Comparison of ENCODE assay signal across 3 fruit fly cellular contexts in the genomic region with DNA sequence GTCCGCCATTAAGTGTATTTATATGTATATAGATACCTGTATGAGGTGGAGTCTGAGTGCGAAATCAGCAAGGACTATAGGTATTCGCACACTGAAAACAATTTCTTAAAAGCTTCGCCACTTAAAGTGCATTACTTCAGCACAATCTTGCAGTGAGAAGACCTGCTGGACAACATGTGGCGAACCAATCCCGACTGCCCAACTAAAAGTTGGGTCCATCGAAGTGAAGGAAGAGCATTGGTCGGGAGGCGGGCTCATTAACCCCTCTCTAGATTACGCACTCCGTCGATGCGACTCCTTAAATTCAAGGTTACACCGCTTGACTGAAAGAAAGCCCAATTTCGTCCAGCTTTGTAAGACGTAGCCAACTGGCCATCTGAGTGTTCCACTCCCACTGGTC.
A peak's percentile ranks its signal among the peaks of the same experiment; 100 is the strongest.
TF ChIP-seq lines count a peak whose summit lies in the region.

No protein-coding gene starts in this region.

TF ChIP-seq in whole organism, prepupa, 60 proteins besides CTCF, POLR2A, EP300 and RAD21 (continues in another document):
- TF ChIP-seq fd59A (GFP tag; optimal IDR thresholded peaks at IDR 0.05; lab: Kevin White, UChicago) (no peak), dac (GFP tag; optimal IDR thresholded peaks at IDR 0.05; lab: Kevin White, UChicago) (no peak), Ets96B (tag; optimal IDR thresholded peaks at IDR 0.05; lab: Kevin White, UChicago) (peak; percentile 16), CG10631 (GFP tag; optimal IDR thresholded peaks at IDR 0.05; lab: Kevin White, UChicago) (peak; percentile 48), CG6163 (GFP tag; IDR thresholded peaks at IDR 0.05; lab: Robert Waterston, UW) (peak; percentile 30; the same call in 2 of the 3 replicates), lz (GFP tag; optimal IDR thresholded peaks at IDR 0.05; lab: Kevin White, UChicago) (peak; percentile 27), topi (GFP tag; optimal IDR thresholded peaks at IDR 0.05; lab: Kevin White, UChicago) (peak; percentile 39), CG31627 (GFP tag; optimal IDR thresholded peaks at IDR 0.05; lab: Kevin White, UChicago) (peak; percentile 41), Hr4 (GFP tag; optimal IDR thresholded peaks at IDR 0.05; lab: Kevin White, UChicago) (no peak), Sox14 (GFP tag; optimal IDR thresholded peaks at IDR 0.05; lab: Kevin White, UChicago) (peak; percentile 19), salr (GFP tag; optimal IDR thresholded peaks at IDR 0.05; lab: Kevin White, UChicago) (peak in 1 of 2 experiments; percentile 10), cyc (GFP tag; optimal IDR thresholded peaks at IDR 0.05; lab: Kevin White, UChicago) (peak; percentile 34), OdsH (GFP tag; optimal IDR thresholded peaks at IDR 0.05; lab: Kevin White, UChicago) (peak; percentile 29), CG4318 (GFP tag; optimal IDR thresholded peaks at IDR 0.05; lab: Kevin White, UChicago) (no peak), Hr39 (GFP tag; optimal IDR thresholded peaks at IDR 0.05; lab: Kevin White, UChicago) (peak; percentile 53), Ets21C (GFP tag; optimal IDR thresholded peaks at IDR 0.05; lab: Kevin White, UChicago) (no peak), Blimp-1 (GFP tag; optimal IDR thresholded peaks at IDR 0.05; lab: Kevin White, UChicago) (no peak), fd85E (GFP tag; optimal IDR thresholded peaks at IDR 0.05; lab: Kevin White, UChicago) (no peak), eg (GFP tag; IDR thresholded peaks at IDR 0.05; lab: Robert Waterston, UW) (no peak), CG3919 (GFP tag; optimal IDR thresholded peaks at IDR 0.05; lab: Kevin White, UChicago) (no peak), vri (GFP tag; optimal IDR thresholded peaks at IDR 0.05; lab: Kevin White, UChicago) (no peak), ss (GFP tag; optimal IDR thresholded peaks at IDR 0.05; lab: Kevin White, UChicago) (no peak), CG6276 (GFP tag; optimal IDR thresholded peaks at IDR 0.05; lab: Kevin White, UChicago) (no peak), CG10669 (GFP tag; optimal IDR thresholded peaks at IDR 0.05; lab: Kevin White, UChicago) (peak; percentile 45), acj6 (GFP tag; optimal IDR thresholded peaks at IDR 0.05; lab: Kevin White, UChicago) (peak; percentile 54), svp (GFP tag; lab: Kevin White, UChicago) (no peak), Sox15 (GFP tag; optimal IDR thresholded peaks at IDR 0.05; lab: Kevin White, UChicago) (no peak), Sox102F (GFP tag; optimal IDR thresholded peaks at IDR 0.05; lab: Kevin White, UChicago) (peak; percentile 33), CG6792 (GFP tag; optimal IDR thresholded peaks at IDR 0.05; lab: Kevin White, UChicago) (no peak), Hr38 (GFP tag; optimal IDR thresholded peaks at IDR 0.05; lab: Kevin White, UChicago) (no peak)

TF ChIP-seq in whole organism, pupa, 21 proteins besides CTCF, POLR2A, EP300 and RAD21:
- peak; percentile 10 for TF ChIP-seq CG34367 (tag; optimal IDR thresholded peaks at IDR 0.05; lab: Kevin White, UChicago)
- no peak for TF ChIP-seq rn (GFP tag; IDR thresholded peaks at IDR 0.05; lab: Robert Waterston, UW)
- TF ChIP-seq CG10348 (GFP tag; IDR thresholded peaks at IDR 0.05; lab: Robert Waterston, UW) = no peak
- TF ChIP-seq CG12605 (GFP tag; IDR thresholded peaks at IDR 0.05; lab: Robert Waterston, UW) = no peak
- no peak for TF ChIP-seq CG14655 (GFP tag; optimal IDR thresholded peaks at IDR 0.05; lab: Kevin White, UChicago)
- peak; percentile 57 for TF ChIP-seq CG8159 (tag; optimal IDR thresholded peaks at IDR 0.05; lab: Kevin White, UChicago)
- no peak for TF ChIP-seq Pif1A (GFP tag; optimal IDR thresholded peaks at IDR 0.05; lab: Kevin White, UChicago)
- no peak for TF ChIP-seq CG32121 (GFP tag; IDR thresholded peaks at IDR 0.05; lab: Robert Waterston, UW)
- TF ChIP-seq CG17806 (tag; optimal IDR thresholded peaks at IDR 0.05; lab: Kevin White, UChicago) = peak; percentile 34
- TF ChIP-seq CG8301 (tag; optimal IDR thresholded peaks at IDR 0.05; lab: Kevin White, UChicago) = no peak
- no peak for TF ChIP-seq D1 (tag; optimal IDR thresholded peaks at IDR 0.05; lab: Kevin White, UChicago)
- TF ChIP-seq CG15710 (tag; optimal IDR thresholded peaks at IDR 0.05; lab: Kevin White, UChicago) = peak; percentile 37
- TF ChIP-seq Pif1B (GFP tag; optimal IDR thresholded peaks at IDR 0.05; lab: Kevin White, UChicago) = peak; percentile 0
- TF ChIP-seq CG4496 (GFP tag; IDR thresholded peaks at IDR 0.05; lab: Robert Waterston, UW) = no peak
- TF ChIP-seq CG13204 (GFP tag; optimal IDR thresholded peaks at IDR 0.05; lab: Kevin White, UChicago) = no peak
- peak; percentile 31 for TF ChIP-seq CG9948 (tag; optimal IDR thresholded peaks at IDR 0.05; lab: Kevin White, UChicago)
- no peak for TF ChIP-seq EcR (GFP tag; optimal IDR thresholded peaks at IDR 0.05; lab: Kevin White, UChicago)
- no peak for TF ChIP-seq Snoo (tag; optimal IDR thresholded peaks at IDR 0.05; lab: Kevin White, UChicago)
- TF ChIP-seq fd96Ca (GFP tag; IDR thresholded peaks at IDR 0.05; lab: Robert Waterston, UW) = no peak

TF ChIP-seq in whole organism, wandering third instar larva, 38 proteins besides CTCF, POLR2A, EP300 and RAD21:
- no peak for TF ChIP-seq Vsx2 (GFP tag; optimal IDR thresholded peaks at IDR 0.05; lab: Kevin White, UChicago; ENCODE audit: partially characterized antibody)
- TF ChIP-seq psq (GFP tag; optimal IDR thresholded peaks at IDR 0.05; lab: Kevin White, UChicago) = no peak
- TF ChIP-seq Sp1 (GFP tag; optimal IDR thresholded peaks at IDR 0.05; lab: Kevin White, UChicago) = no peak
- TF ChIP-seq rgr (GFP tag; optimal IDR thresholded peaks at IDR 0.05; lab: Kevin White, UChicago) = peak; percentile 40
- peak; percentile 43 for TF ChIP-seq h (GFP tag; optimal IDR thresholded peaks at IDR 0.05; lab: Kevin White, UChicago)
- TF ChIP-seq br (GFP tag; optimal IDR thresholded peaks at IDR 0.05; lab: Kevin White, UChicago) = no peak
- TF ChIP-seq woc (GFP tag; optimal IDR thresholded peaks at IDR 0.05; lab: Kevin White, UChicago) = no peak
- TF ChIP-seq dmrt93B (GFP tag; optimal IDR thresholded peaks at IDR 0.05; lab: Kevin White, UChicago) = no peak
- TF ChIP-seq foxo (GFP tag; optimal IDR thresholded peaks at IDR 0.05; lab: Kevin White, UChicago) = no peak
- TF ChIP-seq Hr83 (GFP tag; optimal IDR thresholded peaks at IDR 0.05; lab: Kevin White, UChicago; ENCODE audit: poor library complexity, severe bottlenecking) = peak; percentile 55
- TF ChIP-seq usp (GFP tag; optimal IDR thresholded peaks at IDR 0.05; lab: Kevin White, UChicago) = no peak
- TF ChIP-seq GATAd (GFP tag; optimal IDR thresholded peaks at IDR 0.05; lab: Kevin White, UChicago) = no peak
- TF ChIP-seq jim (GFP tag; optimal IDR thresholded peaks at IDR 0.05; lab: Kevin White, UChicago) = no peak
- TF ChIP-seq Hnf4 (GFP tag; optimal IDR thresholded peaks at IDR 0.05; lab: Kevin White, UChicago) = peak; percentile 26
- TF ChIP-seq ey (GFP tag; optimal IDR thresholded peaks at IDR 0.05; lab: Kevin White, UChicago) = peak; percentile 48
- no peak for TF ChIP-seq Abd-B (GFP tag; optimal IDR thresholded peaks at IDR 0.05; lab: Kevin White, UChicago)
- TF ChIP-seq OdsH (GFP tag; optimal IDR thresholded peaks at IDR 0.05; lab: Kevin White, UChicago) = no peak
- no peak for TF ChIP-seq tai (GFP tag; optimal IDR thresholded peaks at IDR 0.05; lab: Kevin White, UChicago)
- no peak for TF ChIP-seq pan (optimal IDR thresholded peaks at IDR 0.05; lab: Kevin White, UChicago)
- no peak for TF ChIP-seq Dif (GFP tag; optimal IDR thresholded peaks at IDR 0.05; lab: Kevin White, UChicago; ENCODE audit: partially characterized antibody)
- TF ChIP-seq lola (GFP tag; optimal IDR thresholded peaks at IDR 0.05; lab: Kevin White, UChicago) = no peak
- TF ChIP-seq Jra (GFP tag; optimal IDR thresholded peaks at IDR 0.05; lab: Kevin White, UChicago) = no peak
- TF ChIP-seq Dfd (GFP tag; optimal IDR thresholded peaks at IDR 0.05; lab: Kevin White, UChicago) = no peak
- TF ChIP-seq CG9705 (GFP tag; optimal IDR thresholded peaks at IDR 0.05; lab: Kevin White, UChicago) = peak; percentile 32
- TF ChIP-seq Rel (GFP tag; optimal IDR thresholded peaks at IDR 0.05; lab: Kevin White, UChicago) = no peak
- TF ChIP-seq Rel (tag; optimal IDR thresholded peaks at IDR 0.05; lab: Kevin White, UChicago) = no peak
- TF ChIP-seq dl (GFP tag; optimal IDR thresholded peaks at IDR 0.05; lab: Kevin White, UChicago; ENCODE audit: insufficient read depth in 1 of 2, partially characterized antibody in 2 of 2) = no peak
- no peak for TF ChIP-seq dsf (GFP tag; optimal IDR thresholded peaks at IDR 0.05; lab: Kevin White, UChicago; ENCODE audit: borderline replicate concordance)
- TF ChIP-seq Hr78 (GFP tag; optimal IDR thresholded peaks at IDR 0.05; lab: Kevin White, UChicago) = no peak
- no peak for TF ChIP-seq sv (GFP tag; optimal IDR thresholded peaks at IDR 0.05; lab: Kevin White, UChicago)
- TF ChIP-seq CrebA (GFP tag; optimal IDR thresholded peaks at IDR 0.05; lab: Kevin White, UChicago; ENCODE audit: borderline replicate concordance) = no peak
- TF ChIP-seq CG32264 (GFP tag; optimal IDR thresholded peaks at IDR 0.05; lab: Kevin White, UChicago) = no peak
- peak; percentile 5 for TF ChIP-seq sage (GFP tag; optimal IDR thresholded peaks at IDR 0.05; lab: Kevin White, UChicago)
- TF ChIP-seq Myc (optimal IDR thresholded peaks at IDR 0.05; lab: Kevin White, UChicago) = no peak
- no peak for TF ChIP-seq Mio (GFP tag; optimal IDR thresholded peaks at IDR 0.05; lab: Kevin White, UChicago)
- TF ChIP-seq fru (GFP tag; optimal IDR thresholded peaks at IDR 0.05; lab: Kevin White, UChicago) = peak; percentile 46
- TF ChIP-seq N (GFP tag; optimal IDR thresholded peaks at IDR 0.05; lab: Kevin White, UChicago) = no peak
- TF ChIP-seq brk (GFP tag; optimal IDR thresholded peaks at IDR 0.05; lab: Kevin White, UChicago) = no peak
- peak; percentile 28 for TF ChIP-seq HLH106 (tag; optimal IDR thresholded peaks at IDR 0.05; lab: Kevin White, UChicago)

Comparison
In these comparisons a context has a peak if more than half of its experiments do, and no peak if none do; other contexts are left out.
1. Of the 1 proteins assayed by ChIP-seq in both whole organism, prepupa and whole organism, wandering third instar larva: peak only in whole organism, prepupa: OdsH; only in whole organism, wandering third instar larva: none; in both: none; in neither: 0.